Comparison of ENCODE assay signal across 4 fruit fly cellular contexts in genomic region chr2L:7525123-7525874, dm6.
TF ChIP-seq lines count a peak whose summit lies in the region.

No protein-coding gene starts in this region.

- no peak for TF ChIP-seq CTCF in whole organism, embryonic (GFP tag; optimal IDR thresholded peaks at IDR 0.05; lab: Kevin White, UChicago)

TF ChIP-seq in whole organism, adult, 20 proteins besides CTCF, POLR2A, EP300 and RAD21:
- no peak for TF ChIP-seq Crg-1 (GFP tag; optimal IDR thresholded peaks at IDR 0.05; lab: Kevin White, UChicago)
- peak; percentile 15 for TF ChIP-seq CG11617 (GFP tag; optimal IDR thresholded peaks at IDR 0.05; lab: Kevin White, UChicago)
- no peak for TF ChIP-seq CG1620 (GFP tag; optimal IDR thresholded peaks at IDR 0.05; lab: Kevin White, UChicago)
- peak; percentile 94 for TF ChIP-seq tj (GFP tag; optimal IDR thresholded peaks at IDR 0.05; lab: Kevin White, UChicago)
- no peak for TF ChIP-seq Hr96 (GFP tag; optimal IDR thresholded peaks at IDR 0.05; lab: Kevin White, UChicago)

TF ChIP-seq in whole organism, embryonic, 481 proteins besides CTCF, POLR2A, EP300 and RAD21 (continues in another document):
- TF ChIP-seq exex (tag; optimal IDR thresholded peaks at IDR 0.05; lab: Kevin White, UChicago), result peak; percentile 59
- TF ChIP-seq CG3163 (GFP tag; optimal IDR thresholded peaks at IDR 0.05; lab: Kevin White, UChicago), result no peak
- no peak for TF ChIP-seq CG8388 (GFP tag; optimal IDR thresholded peaks at IDR 0.05; lab: Kevin White, UChicago)
- TF ChIP-seq Oaz (GFP tag; IDR thresholded peaks at IDR 0.05; lab: Robert Waterston, UW), result no peak
- no peak for TF ChIP-seq pum (GFP tag; optimal IDR thresholded peaks at IDR 0.05; lab: Kevin White, UChicago)
- TF ChIP-seq tna (GFP tag; IDR thresholded peaks at IDR 0.05; lab: Robert Waterston, UW; ENCODE audit: partially characterized antibody), result no peak
- no peak for TF ChIP-seq Optix (GFP tag; IDR thresholded peaks at IDR 0.05; lab: Robert Waterston, UW)
- TF ChIP-seq Drgx (GFP tag; IDR thresholded peaks at IDR 0.05; lab: Robert Waterston, UW), result no peak
- no peak for TF ChIP-seq CG12942 (GFP tag; optimal IDR thresholded peaks at IDR 0.05; lab: Kevin White, UChicago)
- no peak for TF ChIP-seq Nf-YC (tag; optimal IDR thresholded peaks at IDR 0.05; lab: Kevin White, UChicago)
- no peak for TF ChIP-seq CG2889 (GFP tag; IDR thresholded peaks at IDR 0.05; lab: Robert Waterston, UW)
- peak; percentile 25 for TF ChIP-seq gem (tag; optimal IDR thresholded peaks at IDR 0.05; lab: Kevin White, UChicago)
- TF ChIP-seq bcd (GFP tag; optimal IDR thresholded peaks at IDR 0.05; lab: Kevin White, UChicago), result no peak
- TF ChIP-seq BtbVII (GFP tag; optimal IDR thresholded peaks at IDR 0.05; lab: Kevin White, UChicago), result no peak
- no peak for TF ChIP-seq cad (GFP tag; optimal IDR thresholded peaks at IDR 0.05; lab: Kevin White, UChicago)
- no peak for TF ChIP-seq CG31388 (GFP tag; optimal IDR thresholded peaks at IDR 0.05; lab: Kevin White, UChicago)
- TF ChIP-seq her (GFP tag; optimal IDR thresholded peaks at IDR 0.05; lab: Kevin White, UChicago), result no peak
- no peak for TF ChIP-seq HHEX (GFP tag; optimal IDR thresholded peaks at IDR 0.05; lab: Kevin White, UChicago)
- no peak for TF ChIP-seq Dref (GFP tag; IDR thresholded peaks at IDR 0.05; lab: Robert Waterston, UW)
- TF ChIP-seq sima (GFP tag; optimal IDR thresholded peaks at IDR 0.05; lab: Kevin White, UChicago), result no peak
- TF ChIP-seq H15 (GFP tag; IDR thresholded peaks at IDR 0.05; lab: Robert Waterston, UW), result no peak
- no peak for TF ChIP-seq ro (GFP tag; IDR thresholded peaks at IDR 0.05; lab: Robert Waterston, UW)
- TF ChIP-seq CG32767 (GFP tag; IDR thresholded peaks at IDR 0.05; lab: Robert Waterston, UW), result 0 out of 2 replicates have a peak, but pooled peaks have one; percentile 36
- TF ChIP-seq CG5245 (GFP tag; optimal IDR thresholded peaks at IDR 0.05; lab: Kevin White, UChicago), result no peak
- no peak for TF ChIP-seq lab (GFP tag; optimal IDR thresholded peaks at IDR 0.05; lab: Kevin White, UChicago)
- TF ChIP-seq CG10654 (GFP tag; optimal IDR thresholded peaks at IDR 0.05; lab: Kevin White, UChicago), result no peak
- TF ChIP-seq CG4617 (GFP tag; optimal IDR thresholded peaks at IDR 0.05; lab: Kevin White, UChicago; ENCODE audit: borderline replicate concordance), result no peak
- TF ChIP-seq CG4328 (GFP tag; optimal IDR thresholded peaks at IDR 0.05; lab: Kevin White, UChicago), result no peak
- peak; percentile 4 for TF ChIP-seq Bteb2 (GFP tag; optimal IDR thresholded peaks at IDR 0.05; lab: Kevin White, UChicago)
- TF ChIP-seq trem (tag; optimal IDR thresholded peaks at IDR 0.05; lab: Kevin White, UChicago), result peak; percentile 19

TF ChIP-seq in whole organism, prepupa, 60 proteins besides CTCF, POLR2A, EP300 and RAD21:
- TF ChIP-seq pdm3 (GFP tag; optimal IDR thresholded peaks at IDR 0.05; lab: Kevin White, UChicago), result no peak
- peak; percentile 38 for TF ChIP-seq svp (GFP tag; lab: Kevin White, UChicago)
- TF ChIP-seq achi (GFP tag; optimal IDR thresholded peaks at IDR 0.05; lab: Kevin White, UChicago), result no peak
- no peak for TF ChIP-seq CG9139 (GFP tag; optimal IDR thresholded peaks at IDR 0.05; lab: Kevin White, UChicago)
- no peak for TF ChIP-seq CG4318 (GFP tag; optimal IDR thresholded peaks at IDR 0.05; lab: Kevin White, UChicago)
- peak; percentile 51 for TF ChIP-seq vri (GFP tag; optimal IDR thresholded peaks at IDR 0.05; lab: Kevin White, UChicago)
- TF ChIP-seq Sox102F (GFP tag; optimal IDR thresholded peaks at IDR 0.05; lab: Kevin White, UChicago), result peak; percentile 30
- TF ChIP-seq fd59A (GFP tag; optimal IDR thresholded peaks at IDR 0.05; lab: Kevin White, UChicago), result no peak
- TF ChIP-seq CG6276 (GFP tag; optimal IDR thresholded peaks at IDR 0.05; lab: Kevin White, UChicago), result no peak
- TF ChIP-seq CG6808 (GFP tag; optimal IDR thresholded peaks at IDR 0.05; lab: Kevin White, UChicago), result no peak
- peak; percentile 89 for TF ChIP-seq fkh (GFP tag; optimal IDR thresholded peaks at IDR 0.05; lab: Kevin White, UChicago)
- TF ChIP-seq Eip78C (GFP tag; lab: Kevin White, UChicago), result peak; percentile 58
- TF ChIP-seq Gug (GFP tag; IDR thresholded peaks at IDR 0.05; lab: Robert Waterston, UW), result no peak
- no peak for TF ChIP-seq CG11902 (GFP tag; optimal IDR thresholded peaks at IDR 0.05; lab: Kevin White, UChicago)

TF ChIP-seq in whole organism, wandering third instar larva, 38 proteins besides CTCF, POLR2A, EP300 and RAD21:
- TF ChIP-seq woc (GFP tag; optimal IDR thresholded peaks at IDR 0.05; lab: Kevin White, UChicago) (no peak), foxo (GFP tag; optimal IDR thresholded peaks at IDR 0.05; lab: Kevin White, UChicago) (no peak), h (GFP tag; optimal IDR thresholded peaks at IDR 0.05; lab: Kevin White, UChicago) (peak; percentile 2), lola (GFP tag; optimal IDR thresholded peaks at IDR 0.05; lab: Kevin White, UChicago) (no peak), rgr (GFP tag; optimal IDR thresholded peaks at IDR 0.05; lab: Kevin White, UChicago) (peak; percentile 14), HLH106 (tag; optimal IDR thresholded peaks at IDR 0.05; lab: Kevin White, UChicago) (no peak), Hnf4 (GFP tag; optimal IDR thresholded peaks at IDR 0.05; lab: Kevin White, UChicago) (no peak), Sp1 (GFP tag; optimal IDR thresholded peaks at IDR 0.05; lab: Kevin White, UChicago) (peak; percentile 11), Hr78 (GFP tag; optimal IDR thresholded peaks at IDR 0.05; lab: Kevin White, UChicago) (no peak), Hr83 (GFP tag; optimal IDR thresholded peaks at IDR 0.05; lab: Kevin White, UChicago; ENCODE audit: poor library complexity, severe bottlenecking) (peak; percentile 54)
